Fruit fly (Drosophila melanogaster): ENCODE results near the gene Or10a.
A peak's percentile ranks its signal among the peaks of the same experiment; 100 is the strongest.

The Or10a gene

DNA sequence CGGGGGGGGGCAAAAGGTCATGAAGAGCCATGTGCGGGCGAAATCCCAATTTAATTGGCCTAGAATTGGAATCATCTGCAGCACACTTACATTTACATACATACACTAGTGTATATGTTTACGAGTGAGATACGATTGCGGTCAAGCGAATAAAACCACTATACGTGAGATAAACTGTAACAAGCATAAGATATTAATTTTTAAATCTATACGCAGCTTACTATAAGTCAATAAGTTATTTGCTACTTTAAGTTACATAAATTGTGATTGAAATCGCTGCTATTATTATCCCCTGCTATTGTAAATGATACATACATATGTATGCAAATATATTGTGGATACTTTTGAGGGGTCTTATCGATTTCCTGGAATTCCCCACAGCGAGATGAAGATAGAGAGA lies 38.1 kb downstream of the Or10a start (continued):
- TF ChIP-seq Med (GFP tag) (peak; percentile 80), dimm (GFP tag; IDR thresholded peaks at IDR 0.05) (peak; percentile 15; the same call in 1 of the 2 replicates), prd (optimal IDR thresholded peaks at IDR 0.05) (no peak), prd (GFP tag; IDR thresholded peaks at IDR 0.05) (peak; percentile 55), sens-2 (GFP tag; IDR thresholded peaks at IDR 0.05) (0 out of 2 replicates have a peak, but pooled peaks have one; percentile 15), fd3F (GFP tag; optimal IDR thresholded peaks at IDR 0.05) (peak; percentile 31), ac (GFP tag; optimal IDR thresholded peaks at IDR 0.05) (no peak), p53 (GFP tag; optimal IDR thresholded peaks at IDR 0.05) (no peak), bcd (GFP tag; optimal IDR thresholded peaks at IDR 0.05) (no peak), ATbp (GFP tag; optimal IDR thresholded peaks at IDR 0.05) (peak; percentile 23), CG11695 (GFP tag; IDR thresholded peaks at IDR 0.05) (peak; percentile 53; the same call in 1 of the 3 replicates), CG10209 (GFP tag; optimal IDR thresholded peaks at IDR 0.05) (no peak), ttk (GFP tag; IDR thresholded peaks at IDR 0.05) (peak; percentile 52; the same call in 1 of the 2 replicates), Ada2b (GFP tag; IDR thresholded peaks at IDR 0.05) (peak; percentile 68), peb (GFP tag; IDR thresholded peaks at IDR 0.05) (peak; percentile 19; the same call in 1 of the 2 replicates), Antp (GFP tag; optimal IDR thresholded peaks at IDR 0.05) (peak; percentile 1), h (optimal IDR thresholded peaks at IDR 0.05) (no peak), NC2β (GFP tag; optimal IDR thresholded peaks at IDR 0.05) (no peak), cg (GFP tag; optimal IDR thresholded peaks at IDR 0.05) (no peak), bigmax (GFP tag; optimal IDR thresholded peaks at IDR 0.05) (no peak), CG13424 (tag; optimal IDR thresholded peaks at IDR 0.05) (peak; percentile 63), CG18011 (GFP tag; optimal IDR thresholded peaks at IDR 0.05) (no peak), CG3847 (GFP tag; IDR thresholded peaks at IDR 0.05) (peak; percentile 41), cad (GFP tag; optimal IDR thresholded peaks at IDR 0.05) (no peak), eyg (GFP tag; optimal IDR thresholded peaks at IDR 0.05) (no peak), ap (GFP tag; IDR thresholded peaks at IDR 0.05) (peak; percentile 19; the same call in 1 of the 2 replicates), Abd-B (GFP tag; optimal IDR thresholded peaks at IDR 0.05) (peak; percentile 23), crc (GFP tag; optimal IDR thresholded peaks at IDR 0.05) (no peak), CG6765 (GFP tag; optimal IDR thresholded peaks at IDR 0.05) (peak; percentile 1), slp2 (GFP tag; optimal IDR thresholded peaks at IDR 0.05) (no peak), CG6654 (GFP tag; optimal IDR thresholded peaks at IDR 0.05) (no peak), CG4360 (GFP tag; IDR thresholded peaks at IDR 0.05) (no peak), stwl (tag; optimal IDR thresholded peaks at IDR 0.05) (no peak), CG8281 (tag; optimal IDR thresholded peaks at IDR 0.05) (no peak), dmrt11E (tag; optimal IDR thresholded peaks at IDR 0.05) (no peak), HmgD (GFP tag; optimal IDR thresholded peaks at IDR 0.05) (no peak), CG7987 (GFP tag; optimal IDR thresholded peaks at IDR 0.05) (no peak), zf30C (GFP tag; optimal IDR thresholded peaks at IDR 0.05) (no peak), CG7839 (tag; optimal IDR thresholded peaks at IDR 0.05) (peak; percentile 68), zen (tag; optimal IDR thresholded peaks at IDR 0.05) (no peak), Gsc (GFP tag; IDR thresholded peaks at IDR 0.05) (no peak), CG7928 (GFP tag; optimal IDR thresholded peaks at IDR 0.05) (no peak), CG4707 (GFP tag; optimal IDR thresholded peaks at IDR 0.05) (no peak), Six4 (GFP tag; optimal IDR thresholded peaks at IDR 0.05) (no peak), CG5180 (GFP tag; optimal IDR thresholded peaks at IDR 0.05) (no peak), lola (GFP tag; optimal IDR thresholded peaks at IDR 0.05) (no peak), lmd (GFP tag; IDR thresholded peaks at IDR 0.05) (peak; percentile 57), ro (GFP tag; IDR thresholded peaks at IDR 0.05) (no peak), grn (GFP tag; optimal IDR thresholded peaks at IDR 0.05) (no peak), CG32532 (GFP tag; IDR thresholded peaks at IDR 0.05) (peak; percentile 57; the same call in 1 of the 2 replicates), CG6683 (GFP tag; optimal IDR thresholded peaks at IDR 0.05) (no peak), kni (GFP tag; optimal IDR thresholded peaks at IDR 0.05) (no peak)
